Fruit fly (Drosophila melanogaster) whole organism, embryonic: ENCODE data around the gene CG17768.

Experiments
- Atf3 ChIP-seq: fragments of 200-800 bp; sonication (Bioruptor generic); optimal IDR thresholded peaks from 3 replicates; lab custom pipeline; 2016; ENCODE audit warnings: missing biosample characterization, missing genetic modification characterization
- CG11398 ChIP-seq: fragments of 200-800 bp; sonication (Bioruptor generic); optimal IDR thresholded peaks from 2 replicates; lab custom pipeline; 2016; ENCODE audit warnings: missing biosample characterization, missing genetic modification characterization
- CG11723 ChIP-seq: fragments of 200-800 bp; sonication (Bioruptor generic); optimal IDR thresholded peaks from 2 replicates; lab custom pipeline; 2017; ENCODE audit warnings: missing biosample characterization, mild to moderate bottlenecking, missing genetic modification characterization
- CG31365 ChIP-seq: fragments of 200-800 bp; sonication (Bioruptor generic); optimal IDR thresholded peaks from 2 replicates; lab custom pipeline; 2018; ENCODE audit warnings: missing biosample characterization, mild to moderate bottlenecking, missing genetic modification characterization
- Dbx ChIP-seq: fragments of 200-800 bp; sonication (Bioruptor generic); IDR thresholded peaks from 3 replicates; pipeline ENCODE4 v1.3.6; 2022; ENCODE audit warnings: missing biosample characterization, missing genetic modification characterization
- MTF-1 ChIP-seq: fragments of 200-800 bp; sonication (Bioruptor generic); optimal IDR thresholded peaks from 2 replicates; lab custom pipeline; 2018; ENCODE audit warnings: missing biosample characterization, mild to moderate bottlenecking, missing genetic modification characterization, borderline replicate concordance
- Oli ChIP-seq: fragments of 200-800 bp; sonication (Bioruptor generic); optimal IDR thresholded peaks from 2 replicates; lab custom pipeline; 2018; ENCODE audit warnings: missing biosample characterization, mild to moderate bottlenecking, missing genetic modification characterization, moderate library complexity
- ara ChIP-seq: fragments of 200-800 bp; sonication (Bioruptor generic); IDR thresholded peaks from 2 replicates; pipeline ENCODE4 v1.3.6; 2022; ENCODE audit warnings: missing biosample characterization, missing genetic modification characterization
- cato ChIP-seq: fragments of 200-800 bp; sonication (Bioruptor generic); optimal IDR thresholded peaks from 2 replicates; lab custom pipeline; 2016; ENCODE audit warnings: missing biosample characterization, missing genetic modification characterization, borderline replicate concordance
- dan ChIP-seq: fragments of 200-800 bp; sonication (Bioruptor generic); IDR thresholded peaks from 2 replicates; pipeline ENCODE4 v1.3.6; 2022; ENCODE audit warnings: missing biosample characterization, missing genetic modification characterization
- jigr1 ChIP-seq: fragments of 200-800 bp; sonication (Bioruptor generic); IDR thresholded peaks from 3 replicates; pipeline ENCODE4 v1.3.6; 2022; ENCODE audit warnings: missing biosample characterization, missing genetic modification characterization
- nom ChIP-seq: fragments of 200-800 bp; sonication (Bioruptor generic); optimal IDR thresholded peaks from 2 replicates; lab custom pipeline; 2017; ENCODE audit warnings: missing biosample characterization, missing genetic modification characterization, mild to moderate bottlenecking, moderate library complexity, missing genetic modification reagents
- slp2 ChIP-seq: fragments of 200-800 bp; sonication (Bioruptor generic); optimal IDR thresholded peaks from 2 replicates; lab custom pipeline; 2016; ENCODE audit warnings: missing biosample characterization, missing genetic modification characterization

- TF ChIP-seq Dbx (GFP tag; lab: Robert Waterston, UW) (no peak), MTF-1 (GFP tag; lab: Kevin White, UChicago) (no peak), Atf3 (GFP tag; lab: Kevin White, UChicago) (no peak), CG31365 (tag; lab: Kevin White, UChicago) (no peak), CG11398 (no peak), jigr1 (GFP tag; lab: Robert Waterston, UW) (no peak), Oli (no peak), dan (no peak), nom (GFP tag; lab: Kevin White, UChicago) (no peak), cato (GFP tag; lab: Kevin White, UChicago) (no peak), slp2 (no peak), ara (GFP tag; lab: Robert Waterston, UW) (no peak), CG11723 (GFP tag; lab: Kevin White, UChicago) (peak; percentile 74)
These were observed 17.9 kb upstream of the CG17768 start, which contains the start of the genes pie and Wdfy2 for dm6 chr2L:10422643-10423606.
